Worm (Caenorhabditis elegans) whole organism, L1 larva: ENCODE results near the gene ifp-1.

ENCODE experiments used
- mep-1 ChIP-seq: fragments of 150-350 bp; optimal IDR thresholded peaks from 2 replicates; lab custom pipeline; 2014; ENCODE audit warnings: missing biosample characterization, missing genetic modification characterization
- zag-1 ChIP-seq: fragments of 150-350 bp; optimal IDR thresholded peaks from 2 replicates; lab custom pipeline; 2014; ENCODE audit warnings: missing biosample characterization, missing genetic modification characterization
- ztf-11 ChIP-seq, 2 experiments: sonication (generic microtip); optimal IDR thresholded peaks; 2 replicates each; lab custom pipeline; 2016 to 2017; ENCODE audit warnings: missing genetic modification characterization in 2 of 2, missing biosample characterization in 1 of 2, missing compliant biosample characterization in 1 of 2

ce11 chrX:9656772-9657171 is 23.2 kb downstream of the ifp-1 start:
- TF ChIP-seq zag-1 (no peak), mep-1 (tag; lab: Kevin White, UChicago) (no peak), ztf-11 (tag; optimal IDR thresholded peaks at IDR 0.05; lab: Kevin White, UChicago) (no peak)
